Fruit fly (Drosophila melanogaster): Measurements from ENCODE around the gene CG6204.

The CG6204 gene

dm6 chr3R:24161173-24161811 is 32.3 kb upstream of the CG6204 start, which contains the start of the genes Myo95E and TBC1d7 (continued):
- TF ChIP-seq Hmx (GFP tag; optimal IDR thresholded peaks at IDR 0.05) (no peak), sens (GFP tag) (peak; percentile 88), trh (GFP tag; optimal IDR thresholded peaks at IDR 0.05) (peak; percentile 71), MESR4 (GFP tag; optimal IDR thresholded peaks at IDR 0.05) (peak; percentile 29), NC2β (GFP tag; optimal IDR thresholded peaks at IDR 0.05) (no peak), Sry-δ (GFP tag; optimal IDR thresholded peaks at IDR 0.05) (peak; percentile 80), otp (GFP tag; IDR thresholded peaks at IDR 0.05) (peak; percentile 85), zen (tag; optimal IDR thresholded peaks at IDR 0.05) (peak; percentile 80), lola (GFP tag; optimal IDR thresholded peaks at IDR 0.05) (peak in 1 of 3 experiments; percentile 83), CG12155 (GFP tag; optimal IDR thresholded peaks at IDR 0.05) (peak; percentile 79), E2f1 (GFP tag; IDR thresholded peaks at IDR 0.05) (peak; percentile 93), CG31441 (GFP tag; IDR thresholded peaks at IDR 0.05) (no peak), CG6791 (GFP tag; IDR thresholded peaks at IDR 0.05; ENCODE audit: partially characterized antibody) (peak; percentile 39; the same call in 1 of the 3 replicates), CG4854 (GFP tag; optimal IDR thresholded peaks at IDR 0.05) (peak; percentile 68), Ravus (GFP tag; IDR thresholded peaks at IDR 0.05) (peak; percentile 74), CG5953 (GFP tag; IDR thresholded peaks at IDR 0.05) (peak; percentile 89), kay (GFP tag; optimal IDR thresholded peaks at IDR 0.05) (peak; percentile 81), CG2116 (GFP tag; optimal IDR thresholded peaks at IDR 0.05) (peak; percentile 80), YL-1 (GFP tag; optimal IDR thresholded peaks at IDR 0.05) (peak; percentile 76), CG14710 (tag; optimal IDR thresholded peaks at IDR 0.05) (peak; percentile 90), da (GFP tag; optimal IDR thresholded peaks at IDR 0.05) (no peak), disco-r (GFP tag; optimal IDR thresholded peaks at IDR 0.05) (no peak), onecut (GFP tag; IDR thresholded peaks at IDR 0.05) (peak; percentile 80), cas (GFP tag; IDR thresholded peaks at IDR 0.05) (peak; percentile 69; the same call in 1 of the 2 replicates), Adf1 (GFP tag; IDR thresholded peaks at IDR 0.05) (peak; percentile 65; the same call in 1 of the 2 replicates), CG31388 (GFP tag; optimal IDR thresholded peaks at IDR 0.05) (peak; percentile 50), NfI (GFP tag; optimal IDR thresholded peaks at IDR 0.05) (peak; percentile 86), Lhr (GFP tag; optimal IDR thresholded peaks at IDR 0.05) (no peak), ind (GFP tag; optimal IDR thresholded peaks at IDR 0.05) (peak; percentile 89), Taf1 (GFP tag; IDR thresholded peaks at IDR 0.05) (peak; percentile 84), row (GFP tag; IDR thresholded peaks at IDR 0.05) (peak; percentile 99), Aef1 (GFP tag; IDR thresholded peaks at IDR 0.05) (peak; percentile 97), CG31224 (GFP tag; IDR thresholded peaks at IDR 0.05) (peak; percentile 83), tgo (GFP tag; IDR thresholded peaks at IDR 0.05) (peak; percentile 97), Dip2 (GFP tag; IDR thresholded peaks at IDR 0.05) (no peak), chinmo (GFP tag; IDR thresholded peaks at IDR 0.05; ENCODE audit: partially characterized antibody) (no peak), lab (GFP tag; optimal IDR thresholded peaks at IDR 0.05) (no peak), lov (optimal IDR thresholded peaks at IDR 0.05) (no peak), lov (GFP tag; IDR thresholded peaks at IDR 0.05) (peak; percentile 75; the same call in 2 of the 3 replicates), CG10462 (GFP tag; optimal IDR thresholded peaks at IDR 0.05) (peak; percentile 40), CG12219 (GFP tag; optimal IDR thresholded peaks at IDR 0.05) (peak; percentile 63), CG8281 (tag; optimal IDR thresholded peaks at IDR 0.05) (no peak), CG10565 (GFP tag; optimal IDR thresholded peaks at IDR 0.05) (no peak), CG8388 (GFP tag; optimal IDR thresholded peaks at IDR 0.05) (peak; percentile 82), Mad (GFP tag; optimal IDR thresholded peaks at IDR 0.05) (peak; percentile 60), CG6272 (GFP tag; IDR thresholded peaks at IDR 0.05) (peak; percentile 96), Bteb2 (GFP tag; optimal IDR thresholded peaks at IDR 0.05) (no peak), CG7745 (tag; optimal IDR thresholded peaks at IDR 0.05) (no peak), hb (GFP tag; IDR thresholded peaks at IDR 0.05; ENCODE audit: partially characterized antibody) (no peak), CG8359 (GFP tag; optimal IDR thresholded peaks at IDR 0.05; ENCODE audit: borderline replicate concordance) (no peak)
